Worm (Caenorhabditis elegans) whole organism, L1 larva: ENCODE data around the gene sodh-2.
A peak's percentile ranks its signal among the peaks of the same experiment; 100 is the strongest.

Source experiments
- C16A3.4 ChIP-seq: fragments of 150-350 bp; optimal IDR thresholded peaks from 2 replicates; lab custom pipeline; 2014; ENCODE audit warnings: missing biosample characterization, missing genetic modification characterization
- C34B4.2 ChIP-seq: sonication (generic microtip); optimal IDR thresholded peaks from 2 replicates; lab custom pipeline; 2017; ENCODE audit warnings: mild to moderate bottlenecking, missing genetic modification characterization, missing compliant biosample characterization
- Y116A8C.19 ChIP-seq: sonication (generic microtip); optimal IDR thresholded peaks from 2 replicates; lab custom pipeline; 2016; ENCODE audit warnings: missing compliant biosample characterization, missing genetic modification characterization, borderline replicate concordance
- aly-2 ChIP-seq: fragments of 150-350 bp; optimal IDR thresholded peaks from 2 replicates; lab custom pipeline; 2014; ENCODE audit warnings: missing biosample characterization, missing genetic modification characterization
- blmp-1 ChIP-seq: fragments of 150-350 bp; optimal IDR thresholded peaks from 2 replicates; lab custom pipeline; 2014; ENCODE audit warnings: missing biosample characterization, missing genetic modification characterization
- ceh-8 ChIP-seq: fragments of 200-800 bp; sonication (Bioruptor generic); optimal IDR thresholded peaks from 2 replicates; lab custom pipeline; 2018; ENCODE audit warnings: mild to moderate bottlenecking, missing genetic modification characterization, moderate library complexity, missing compliant biosample characterization
- ceh-82 ChIP-seq, 3 experiments: fragments of 150-350 bp in 1 of 3; sonication (generic microtip) in 2 of 3; optimal IDR thresholded peaks; 2 replicates each; lab custom pipeline; 2014 to 2017; ENCODE audit warnings: missing biosample characterization in 3 of 3, missing genetic modification characterization in 3 of 3
- dpl-1 ChIP-seq, 3 experiments: fragments of 150-350 bp in 2 of 3; sonication (generic microtip) in 1 of 3; optimal IDR thresholded peaks; 2 replicates each; lab custom pipeline; 2014 to 2017; ENCODE audit warnings: missing biosample characterization in 3 of 3, missing genetic modification characterization in 3 of 3, missing genetic modification reagents in 3 of 3
- dsc-1 ChIP-seq: sonication (generic microtip); optimal IDR thresholded peaks from 2 replicates; lab custom pipeline; 2016; ENCODE audit warnings: mild to moderate bottlenecking, missing genetic modification characterization, missing compliant biosample characterization
- efl-1 ChIP-seq, 4 experiments: fragments of 150-350 bp; optimal IDR thresholded peaks in 3 of 4; peaks in 1 of 4; 1 replicate in 1 of 4; 2 replicates in 3 of 4; lab custom pipeline; 2014; ENCODE audit warnings: missing biosample characterization in 2 of 4, missing genetic modification characterization in 2 of 4, missing genetic modification reagents in 2 of 4
- egl-13 ChIP-seq: sonication (generic microtip); optimal IDR thresholded peaks from 2 replicates; lab custom pipeline; 2016; ENCODE audit warnings: missing genotype, missing genetic modification reagents, missing genetic modification characterization, missing compliant biosample characterization
- fkh-10 ChIP-seq: sonication (generic microtip); optimal IDR thresholded peaks from 2 replicates; lab custom pipeline; 2017; ENCODE audit warnings: missing biosample characterization, missing genetic modification reagents, missing genetic modification characterization
- fkh-8 ChIP-seq: sonication (generic microtip); optimal IDR thresholded peaks from 2 replicates; lab custom pipeline; 2016; ENCODE audit warnings: mild to moderate bottlenecking, missing genetic modification characterization, missing compliant biosample characterization
- fos-1 ChIP-seq: fragments of 150-350 bp; optimal IDR thresholded peaks from 2 replicates; lab custom pipeline; 2014; ENCODE audit warnings: missing biosample characterization, missing genetic modification characterization
- hlh-17 ChIP-seq: fragments of 200-800 bp; sonication (Bioruptor generic); optimal IDR thresholded peaks from 2 replicates; lab custom pipeline; 2018; ENCODE audit warnings: missing genetic modification characterization, mild to moderate bottlenecking, missing compliant biosample characterization, moderate library complexity, borderline replicate concordance
- hpl-2 ChIP-seq: fragments of 150-350 bp; optimal IDR thresholded peaks from 2 replicates; lab custom pipeline; 2014; ENCODE audit warnings: missing biosample characterization, missing genetic modification reagents, missing genetic modification characterization
- lin-14 ChIP-seq: fragments of 200-800 bp; sonication (Bioruptor generic); optimal IDR thresholded peaks from 2 replicates; lab custom pipeline; 2018; ENCODE audit warnings: mild to moderate bottlenecking, missing genetic modification characterization, moderate library complexity, missing compliant biosample characterization
- lin-35 ChIP-seq, 2 experiments: fragments of 150-350 bp; optimal IDR thresholded peaks; 2 replicates each; lab custom pipeline; 2014; ENCODE audit warnings: missing biosample characterization in 2 of 2, missing genetic modification characterization in 2 of 2, missing genetic modification reagents in 2 of 2
- mef-2 ChIP-seq: fragments of 150-350 bp; optimal IDR thresholded peaks from 2 replicates; lab custom pipeline; 2014; ENCODE audit warnings: missing biosample characterization, missing genetic modification characterization
- nhr-19 ChIP-seq: fragments of 200-800 bp; sonication (Bioruptor generic); conservative IDR thresholded peaks from 2 replicates; pipeline ENCODE4 v1.3.6; 2022; ENCODE audit warnings: missing genetic modification characterization, missing compliant biosample characterization
- nhr-20 ChIP-seq: sonication (generic microtip); optimal IDR thresholded peaks from 2 replicates; lab custom pipeline; 2016; ENCODE audit warnings: mild to moderate bottlenecking, missing genetic modification characterization, missing compliant biosample characterization
- nhr-28 ChIP-seq: fragments of 150-350 bp; optimal IDR thresholded peaks from 2 replicates; lab custom pipeline; 2014; ENCODE audit warnings: missing biosample characterization, missing genetic modification characterization
- nhr-47 ChIP-seq: sonication (generic microtip); optimal IDR thresholded peaks from 2 replicates; lab custom pipeline; 2016; ENCODE audit warnings: mild to moderate bottlenecking, missing genetic modification characterization, moderate library complexity, missing compliant biosample characterization
- nhr-71 ChIP-seq: sonication (generic microtip); optimal IDR thresholded peaks from 2 replicates; lab custom pipeline; 2016; ENCODE audit warnings: mild to moderate bottlenecking, missing genetic modification characterization, moderate library complexity, missing compliant biosample characterization
- nhr-76 ChIP-seq: sonication (generic microtip); optimal IDR thresholded peaks from 2 replicates; lab custom pipeline; 2017; ENCODE audit warnings: missing biosample characterization, missing genetic modification characterization
- nhr-85 ChIP-seq: sonication (generic microtip); peaks from one replicate; lab custom pipeline; 2016; ENCODE audit warnings: missing genetic modification characterization, inconsistent platforms, missing compliant biosample characterization
- pqm-1 ChIP-seq: sonication (generic microtip); optimal IDR thresholded peaks from 3 replicates; lab custom pipeline; 2017; ENCODE audit warnings: missing biosample characterization, missing genetic modification characterization
- tbx-2 ChIP-seq: sonication (generic microtip); optimal IDR thresholded peaks from 2 replicates; lab custom pipeline; 2016; ENCODE audit warnings: missing genetic modification characterization, missing compliant biosample characterization
- unc-30 ChIP-seq: sonication (generic microtip); optimal IDR thresholded peaks from 2 replicates; lab custom pipeline; 2017; ENCODE audit warnings: missing biosample characterization, missing genetic modification characterization
- unc-62 ChIP-seq: fragments of 150-350 bp; optimal IDR thresholded peaks from 2 replicates; lab custom pipeline; 2014; ENCODE audit warnings: missing biosample characterization, missing genetic modification reagents, missing genetic modification characterization
- vab-15 ChIP-seq: sonication (generic microtip); optimal IDR thresholded peaks from 2 replicates; lab custom pipeline; 2017; ENCODE audit warnings: missing genotype, mild to moderate bottlenecking, missing genetic modification characterization, missing compliant biosample characterization
- xbp-1 ChIP-seq: sonication (generic microtip); optimal IDR thresholded peaks from 2 replicates; lab custom pipeline; 2016; ENCODE audit warnings: missing genetic modification characterization, missing compliant biosample characterization

Gene sodh-2

ce11 chrV:11879732-11880131 is 11.3 kb downstream of the sodh-2 start, which contains the start of gene sulp-5:
sulp-5 (plus strand) TSS chrV:11880032.
- peak; percentile 41 for TF ChIP-seq nhr-85 (tag; lab: Kevin White, UChicago)
- TF ChIP-seq nhr-76 = no peak
- TF ChIP-seq, all 84 proteins: peak for 1

DNA sequence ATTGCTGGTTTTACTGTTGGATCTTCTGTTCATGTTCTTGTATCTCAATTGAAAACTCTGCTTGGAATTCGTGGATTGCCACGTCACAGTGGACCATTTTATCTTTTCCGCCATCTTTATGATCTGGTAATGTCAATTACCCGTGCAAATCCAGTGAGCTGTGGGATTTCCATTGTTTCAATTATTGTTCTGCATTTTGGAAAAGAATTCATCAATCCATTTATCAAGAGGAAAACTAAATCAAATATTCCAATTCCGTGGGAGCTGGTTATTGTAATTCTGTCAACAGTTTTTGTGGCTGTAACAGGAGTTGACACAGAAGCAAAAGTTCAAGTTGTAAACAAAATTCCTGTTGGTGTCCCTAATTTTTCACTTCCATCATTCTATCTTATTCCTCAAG is 14.4 kb downstream of the sodh-2 start:
- TF ChIP-seq xbp-1 = no peak
- TF ChIP-seq fos-1 (tag; lab: Kevin White, UChicago) = no peak
- TF ChIP-seq unc-30 (tag; lab: Kevin White, UChicago) = no peak
- no peak for TF ChIP-seq pqm-1 (tag; lab: Kevin White, UChicago)
- no peak for TF ChIP-seq dpl-1 (GFP tag; optimal IDR thresholded peaks at IDR 0.05; lab: Kevin White, UChicago)

ce11 chrV:11875060-11875459 is 16.0 kb downstream of the sodh-2 start, which contains the start of gene sulp-4:
sulp-4 (plus strand) TSS chrV:11875360.
- TF ChIP-seq mef-2 (no peak), efl-1 (optimal IDR thresholded peaks at IDR 0.05; lab: Kevin White, UChicago) (no peak), efl-1 (GFP tag; optimal IDR thresholded peaks at IDR 0.05 in 1 of 2; lab: Kevin White, UChicago) (peak in 1 of 2 experiments; percentile 58)

- TF ChIP-seq nhr-19 (GFP tag; lab: Robert Waterston, UW) (no peak), fkh-10 (GFP tag; lab: Kevin White, UChicago) (no peak), efl-1 (optimal IDR thresholded peaks at IDR 0.05; lab: Kevin White, UChicago) (no peak), efl-1 (GFP tag; optimal IDR thresholded peaks at IDR 0.05 in 1 of 2; lab: Kevin White, UChicago) (no peak), unc-62 (GFP tag; lab: Kevin White, UChicago) (no peak), dsc-1 (tag; lab: Kevin White, UChicago) (no peak), C16A3.4 (tag; lab: Kevin White, UChicago) (no peak)
- TF ChIP-seq, all 84 proteins: peak for 0
These were observed 22.9 kb downstream of the sodh-2 start, which contains the start of gene R13H4.7 for ce11 chrV:11868142-11868541. R13H4.7 (minus strand) TSS chrV:11868242.

ce11 chrV:11862817-11863216 is 28.2 kb downstream of the sodh-2 start, which contains the start of gene R13H4.6:
R13H4.6 (plus strand) TSS chrV:11863117.
- TF ChIP-seq efl-1 (optimal IDR thresholded peaks at IDR 0.05; lab: Kevin White, UChicago) (no peak), efl-1 (GFP tag; optimal IDR thresholded peaks at IDR 0.05 in 1 of 2; lab: Kevin White, UChicago) (peak in 1 of 2 experiments; percentile 3), lin-35 (GFP tag; optimal IDR thresholded peaks at IDR 0.05; lab: Kevin White, UChicago) (no peak)

ce11 chrV:11861880-11862544 is 29.0 kb downstream of the sodh-2 start:
- no peak for TF ChIP-seq blmp-1 (tag; lab: Kevin White, UChicago)
- TF ChIP-seq fos-1 (tag; lab: Kevin White, UChicago) = peak; percentile 10
- no peak for TF ChIP-seq aly-2 (tag; lab: Kevin White, UChicago)
- TF ChIP-seq lin-14 (GFP tag; lab: Kevin White, UChicago) = peak; percentile 13
- no peak for TF ChIP-seq Y116A8C.19 (tag; lab: Kevin White, UChicago)
- TF ChIP-seq tbx-2 = no peak
- TF ChIP-seq ceh-8 (GFP tag; lab: Kevin White, UChicago) = peak; percentile 63
- no peak for TF ChIP-seq hpl-2
- peak; percentile 36 for TF ChIP-seq fkh-8 (tag; lab: Kevin White, UChicago)
- no peak for TF ChIP-seq hlh-17 (GFP tag; lab: Kevin White, UChicago)
- peak; percentile 31 for TF ChIP-seq nhr-71 (tag; lab: Kevin White, UChicago)

ce11 chrV:11860375-11860774 is 30.7 kb downstream of the sodh-2 start, which contains the start of gene R13H4.5:
R13H4.5 (plus strand) TSS chrV:11860675.
- TF ChIP-seq lin-14 (GFP tag; lab: Kevin White, UChicago) = peak; percentile 50
- no peak for TF ChIP-seq Y116A8C.19 (tag; lab: Kevin White, UChicago)
- no peak for TF ChIP-seq egl-13 (tag; lab: Kevin White, UChicago)
- no peak for TF ChIP-seq nhr-47 (tag; lab: Kevin White, UChicago)
- no peak for TF ChIP-seq vab-15
- TF ChIP-seq nhr-20 = no peak
- no peak for TF ChIP-seq C34B4.2 (tag; lab: Kevin White, UChicago)
- TF ChIP-seq nhr-28 (tag; lab: Kevin White, UChicago) = no peak
- TF ChIP-seq dsc-1 (tag; lab: Kevin White, UChicago) = peak; percentile 4
- no peak for TF ChIP-seq lin-35 (GFP tag; optimal IDR thresholded peaks at IDR 0.05; lab: Kevin White, UChicago)
- TF ChIP-seq C16A3.4 (tag; lab: Kevin White, UChicago) = no peak
- TF ChIP-seq ceh-82 (tag; optimal IDR thresholded peaks at IDR 0.05; lab: Kevin White, UChicago) = no peak
